Fruit fly (Drosophila melanogaster): Measurements from ENCODE around the gene CG11927.

CG11927 gene

DNA sequence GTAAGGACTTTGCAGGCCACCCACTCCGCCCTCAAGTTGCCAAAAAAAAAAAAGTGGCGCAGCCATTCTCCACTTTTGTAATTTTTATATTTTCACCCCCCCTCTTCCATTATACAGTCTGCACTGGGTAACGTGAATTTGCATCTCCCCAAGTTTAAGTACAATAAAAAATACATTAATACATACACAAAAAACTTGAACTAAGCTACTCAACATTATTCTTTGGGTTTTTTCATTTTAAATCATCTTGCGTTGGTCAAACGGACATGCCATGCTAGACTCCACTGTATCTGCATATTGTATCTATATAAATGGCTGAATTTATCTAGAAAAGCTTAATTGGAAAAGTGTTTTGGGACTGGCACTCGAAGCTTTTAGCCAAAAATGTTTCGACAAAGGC, 13.9 kb downstream of the CG11927 start:
- TF ChIP-seq Ets98B (GFP tag; IDR thresholded peaks at IDR 0.05) (0 out of 2 replicates have a peak, but pooled peaks have one; percentile 12), CG10348 (GFP tag; IDR thresholded peaks at IDR 0.05) (no peak)

dm6 chr2L:4865400-4865799, 17.8 kb downstream of the CG11927 start:
- no peak for TF ChIP-seq CG34367 (tag; optimal IDR thresholded peaks at IDR 0.05)
- no peak for TF ChIP-seq CG13204 (GFP tag; optimal IDR thresholded peaks at IDR 0.05)
- TF ChIP-seq rn (GFP tag; IDR thresholded peaks at IDR 0.05) = no peak
- TF ChIP-seq gl (tag; optimal IDR thresholded peaks at IDR 0.05) = no peak
- TF ChIP-seq CG32121 (GFP tag; IDR thresholded peaks at IDR 0.05) = no peak
- TF ChIP-seq Ets98B (GFP tag; IDR thresholded peaks at IDR 0.05) = no peak
- TF ChIP-seq Pif1B (GFP tag; optimal IDR thresholded peaks at IDR 0.05) = no peak
- TF ChIP-seq CG4496 (GFP tag; IDR thresholded peaks at IDR 0.05) = no peak
- no peak for TF ChIP-seq Pif1A (GFP tag; optimal IDR thresholded peaks at IDR 0.05)
- no peak for TF ChIP-seq CG12605 (GFP tag; IDR thresholded peaks at IDR 0.05)
- no peak for TF ChIP-seq CG10348 (GFP tag; IDR thresholded peaks at IDR 0.05)
- no peak for TF ChIP-seq CG9948 (tag; optimal IDR thresholded peaks at IDR 0.05)
- TF ChIP-seq EcR (GFP tag; optimal IDR thresholded peaks at IDR 0.05) = no peak
- TF ChIP-seq CG15710 (tag; optimal IDR thresholded peaks at IDR 0.05) = no peak
- no peak for TF ChIP-seq CG17806 (tag; optimal IDR thresholded peaks at IDR 0.05)
- no peak for TF ChIP-seq Snoo (tag; optimal IDR thresholded peaks at IDR 0.05)
- TF ChIP-seq fd96Ca (GFP tag; IDR thresholded peaks at IDR 0.05) = no peak
- TF ChIP-seq D1 (tag; optimal IDR thresholded peaks at IDR 0.05) = no peak
- no peak for TF ChIP-seq CG8159 (tag; optimal IDR thresholded peaks at IDR 0.05)
- TF ChIP-seq CG14655 (GFP tag; optimal IDR thresholded peaks at IDR 0.05) = no peak

- TF ChIP-seq gl (tag; optimal IDR thresholded peaks at IDR 0.05) (no peak), Pif1B (GFP tag; optimal IDR thresholded peaks at IDR 0.05) (no peak), fd96Ca (GFP tag; IDR thresholded peaks at IDR 0.05) (no peak), CG32121 (GFP tag; IDR thresholded peaks at IDR 0.05) (no peak), Pif1A (GFP tag; optimal IDR thresholded peaks at IDR 0.05) (no peak), CG4496 (GFP tag; IDR thresholded peaks at IDR 0.05) (no peak), CG13204 (GFP tag; optimal IDR thresholded peaks at IDR 0.05) (no peak), CG14655 (GFP tag; optimal IDR thresholded peaks at IDR 0.05) (no peak), Snoo (tag; optimal IDR thresholded peaks at IDR 0.05) (no peak), D1 (tag; optimal IDR thresholded peaks at IDR 0.05) (no peak), CG34367 (tag; optimal IDR thresholded peaks at IDR 0.05) (no peak), CG12605 (GFP tag; IDR thresholded peaks at IDR 0.05) (no peak)
These were observed 20.8 kb downstream of the CG11927 start for dm6 chr2L:4868383-4868782.

- TF ChIP-seq Ets98B (GFP tag; IDR thresholded peaks at IDR 0.05) = 0 out of 2 replicates have a peak, but pooled peaks have one; percentile 33
- no peak for TF ChIP-seq rn (GFP tag; IDR thresholded peaks at IDR 0.05)
- TF ChIP-seq gl (tag; optimal IDR thresholded peaks at IDR 0.05) = peak; percentile 7
These were observed 34.8 kb downstream of the CG11927 start for dm6 chr2L:4882131-4883022.

- TF ChIP-seq CG8159 (tag; optimal IDR thresholded peaks at IDR 0.05) (peak; percentile 33), D1 (tag; optimal IDR thresholded peaks at IDR 0.05) (no peak)
These were observed 35.4 kb downstream of the CG11927 start, which contains the start of the genes Cf2 and CG3008 for dm6 chr2L:4883023-4883392. TSS of gene Cf2 (minus strand) at chr2L:4883107. TSS of gene CG3008 (plus strand) at chr2L:4883298.

DNA sequence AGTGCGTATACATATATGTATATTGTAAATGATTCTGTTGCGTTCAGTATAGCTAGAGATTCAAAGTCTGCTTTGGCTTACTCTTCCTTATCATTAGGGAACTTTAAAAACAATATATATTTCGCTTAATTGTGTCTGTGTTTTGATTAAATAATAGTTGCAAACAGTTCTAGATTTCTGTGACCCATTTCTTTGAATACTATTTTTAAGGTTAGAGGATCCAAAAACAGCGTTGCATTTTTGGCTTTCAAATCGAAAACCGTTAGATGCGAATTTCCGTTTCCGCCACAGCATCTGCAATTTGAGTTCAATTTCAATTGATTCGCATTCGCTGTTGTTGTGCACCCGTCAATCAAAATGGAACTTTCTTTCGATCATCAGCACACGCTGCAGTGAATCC, 38.6 kb downstream of the CG11927 start:
- TF ChIP-seq CG17806 (tag; optimal IDR thresholded peaks at IDR 0.05) = peak; percentile 40
- no peak for TF ChIP-seq rn (GFP tag; IDR thresholded peaks at IDR 0.05)
- TF ChIP-seq CG9948 (tag; optimal IDR thresholded peaks at IDR 0.05) = peak; percentile 9
- peak; percentile 32 for TF ChIP-seq Pif1A (GFP tag; optimal IDR thresholded peaks at IDR 0.05)
- TF ChIP-seq Pif1B (GFP tag; optimal IDR thresholded peaks at IDR 0.05) = no peak
- TF ChIP-seq CG8301 (tag; optimal IDR thresholded peaks at IDR 0.05) = peak; percentile 65
- peak; percentile 30 for TF ChIP-seq CG15710 (tag; optimal IDR thresholded peaks at IDR 0.05)
- TF ChIP-seq CG4496 (GFP tag; IDR thresholded peaks at IDR 0.05) = peak; percentile 55; the same call in 2 of the 3 replicates
- peak; percentile 22 for TF ChIP-seq CG34367 (tag; optimal IDR thresholded peaks at IDR 0.05)
- TF ChIP-seq Ets98B (GFP tag; IDR thresholded peaks at IDR 0.05) = peak; percentile 30; the same call in 1 of the 2 replicates
- peak; percentile 44 for TF ChIP-seq CG8159 (tag; optimal IDR thresholded peaks at IDR 0.05)
- TF ChIP-seq fd96Ca (GFP tag; IDR thresholded peaks at IDR 0.05) = no peak

DNA sequence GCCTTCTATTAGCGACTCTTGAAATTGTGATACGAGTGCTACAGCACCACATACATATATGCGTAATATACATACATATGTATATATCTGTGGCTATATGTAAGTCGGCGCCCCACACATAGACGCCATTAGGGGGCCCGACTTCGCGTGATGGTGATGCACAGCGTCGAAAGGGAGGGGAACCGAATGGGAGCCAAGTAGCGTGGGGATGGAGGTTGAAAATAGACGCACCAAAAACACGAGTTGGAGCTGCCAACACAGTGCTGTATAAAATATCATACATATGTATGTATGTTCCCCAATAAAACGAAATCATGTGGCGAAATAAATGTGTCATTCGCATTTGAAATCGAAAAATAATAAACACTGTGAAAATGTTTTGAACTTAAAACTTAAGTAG, 39.1 kb downstream of the CG11927 start:
- TF ChIP-seq CG10348 (GFP tag; IDR thresholded peaks at IDR 0.05) (no peak), CG32121 (GFP tag; IDR thresholded peaks at IDR 0.05) (0 out of 2 replicates have a peak, but pooled peaks have one; percentile 19)

Data from whole organism, pupa.